Fruit fly (Drosophila melanogaster) whole organism, embryonic: ENCODE data around the gene CG31223.

Experiments
- Bdp1 ChIP-seq: fragments of 200-800 bp; sonication (Bioruptor generic); optimal IDR thresholded peaks from 3 replicates; lab custom pipeline; 2016; ENCODE audit warnings: missing biosample characterization, missing genetic modification characterization
- CG10979 ChIP-seq: fragments of 200-800 bp; sonication (Bioruptor generic); optimal IDR thresholded peaks from 2 replicates; lab custom pipeline; 2018; ENCODE audit warnings: missing biosample characterization, mild to moderate bottlenecking, missing genetic modification characterization, moderate library complexity
- CG12744 ChIP-seq: fragments of 200-800 bp; sonication (Bioruptor generic); optimal IDR thresholded peaks from 2 replicates; lab custom pipeline; 2016; ENCODE audit warnings: missing biosample characterization, missing genetic modification characterization
- CG14667 ChIP-seq: fragments of 200-800 bp; sonication (Bioruptor generic); IDR thresholded peaks from 2 replicates; pipeline ENCODE4 v1.3.6; 2022; ENCODE audit warnings: missing biosample characterization, missing genetic modification characterization
- CG15514 ChIP-seq: fragments of 200-800 bp; sonication (Bioruptor generic); optimal IDR thresholded peaks from 3 replicates; lab custom pipeline; 2017; ENCODE audit warnings: missing biosample characterization, missing genetic modification characterization, mild to moderate bottlenecking, moderate library complexity, missing genetic modification reagents
- CG16813 ChIP-seq: fragments of 200-800 bp; sonication (Bioruptor generic); IDR thresholded peaks from 3 replicates; pipeline ENCODE4 v1.3.6; 2022; ENCODE audit warnings: missing biosample characterization, missing genetic modification characterization; ENCODE audit not compliant: partially characterized antibody
- CG16863 ChIP-seq: fragments of 200-800 bp; sonication (Bioruptor generic); optimal IDR thresholded peaks from 3 replicates; lab custom pipeline; 2016; ENCODE audit warnings: missing biosample characterization, missing genetic modification characterization
- CG17385 ChIP-seq: fragments of 200-800 bp; sonication (Bioruptor generic); optimal IDR thresholded peaks from 3 replicates; lab custom pipeline; 2018; ENCODE audit warnings: missing biosample characterization, mild to moderate bottlenecking, missing genetic modification characterization
- CG17568 ChIP-seq: fragments of 200-800 bp; sonication (Bioruptor generic); optimal IDR thresholded peaks from 2 replicates; lab custom pipeline; 2018; ENCODE audit warnings: missing biosample characterization, mild to moderate bottlenecking, missing genetic modification characterization, moderate library complexity
- CG18262 ChIP-seq: fragments of 200-800 bp; optimal IDR thresholded peaks from 3 replicates; lab custom pipeline; 2019; ENCODE audit warnings: missing biosample characterization, mild to moderate bottlenecking, missing genetic modification characterization, moderate library complexity
- CG18764 ChIP-seq: fragments of 200-800 bp; sonication (Bioruptor generic); optimal IDR thresholded peaks from 3 replicates; lab custom pipeline; 2016; ENCODE audit warnings: missing biosample characterization, missing genetic modification characterization
- CG2116 ChIP-seq: fragments of 200-800 bp; sonication (Bioruptor generic); optimal IDR thresholded peaks from 3 replicates; lab custom pipeline; 2018; ENCODE audit warnings: missing biosample characterization, mild to moderate bottlenecking, missing genetic modification characterization
- CG4820 ChIP-seq: fragments of 200-800 bp; sonication (Bioruptor generic); optimal IDR thresholded peaks from 3 replicates; lab custom pipeline; 2016; ENCODE audit warnings: missing biosample characterization, missing genetic modification characterization
- CG6791 ChIP-seq: fragments of 200-800 bp; sonication (Bioruptor generic); IDR thresholded peaks from 3 replicates; pipeline ENCODE4 v1.3.6; 2022; ENCODE audit warnings: missing biosample characterization, missing genetic modification characterization; ENCODE audit not compliant: partially characterized antibody
- CG7357 ChIP-seq: fragments of 200-800 bp; sonication (Bioruptor generic); IDR thresholded peaks from 3 replicates; pipeline ENCODE4 v1.3.6; 2022; ENCODE audit warnings: missing biosample characterization, missing genetic modification characterization
- CG7372 ChIP-seq: fragments of 200-800 bp; sonication (Bioruptor generic); IDR thresholded peaks from 2 replicates; pipeline ENCODE4 v1.3.6; 2022; ENCODE audit warnings: missing biosample characterization, missing genetic modification characterization
- CG7987 ChIP-seq: fragments of 200-800 bp; sonication (Bioruptor generic); optimal IDR thresholded peaks from 2 replicates; lab custom pipeline; 2018; ENCODE audit warnings: missing biosample characterization, mild to moderate bottlenecking, missing genetic modification characterization, moderate library complexity
- D19A ChIP-seq: fragments of 200-800 bp; optimal IDR thresholded peaks from 3 replicates; lab custom pipeline; 2019; ENCODE audit warnings: missing biosample characterization, mild to moderate bottlenecking, missing genetic modification characterization, moderate library complexity
- D19B ChIP-seq: fragments of 200-800 bp; sonication (Bioruptor generic); optimal IDR thresholded peaks from 2 replicates; lab custom pipeline; 2017; ENCODE audit warnings: missing biosample characterization, mild to moderate bottlenecking, missing genetic modification characterization
- Dad ChIP-seq: fragments of 200-800 bp; sonication (Bioruptor generic); optimal IDR thresholded peaks from 3 replicates; lab custom pipeline; 2016; ENCODE audit warnings: missing biosample characterization, missing genetic modification characterization
- Fer1 ChIP-seq: fragments of 200-800 bp; sonication (Bioruptor generic); optimal IDR thresholded peaks from 2 replicates; lab custom pipeline; 2017; ENCODE audit warnings: missing biosample characterization, mild to moderate bottlenecking, missing genetic modification characterization
- Gsc ChIP-seq: fragments of 200-800 bp; sonication (Bioruptor generic); IDR thresholded peaks from 2 replicates; pipeline ENCODE4 v1.3.6; 2022; ENCODE audit warnings: missing biosample characterization, missing genetic modification characterization
- H2.0 ChIP-seq: fragments of 200-800 bp; sonication (Bioruptor generic); IDR thresholded peaks from 2 replicates; pipeline ENCODE4 v1.3.6; 2022; ENCODE audit warnings: missing biosample characterization, missing genetic modification characterization
- HHEX ChIP-seq: fragments of 200-800 bp; sonication (Bioruptor generic); optimal IDR thresholded peaks from 3 replicates; lab custom pipeline; 2017; ENCODE audit warnings: missing biosample characterization, mild to moderate bottlenecking, missing genetic modification characterization, missing genetic modification reagents
- Hr51 ChIP-seq, 2 experiments: fragments of 200-800 bp; sonication (Bioruptor generic); optimal IDR thresholded peaks; 2 replicates in 1 of 2; 3 replicates in 1 of 2; lab custom pipeline; 2016 to 2018; ENCODE audit warnings: missing biosample characterization in 2 of 2, missing genetic modification characterization in 2 of 2, mild to moderate bottlenecking in 1 of 2, moderate library complexity in 1 of 2
- NFAT ChIP-seq: fragments of 200-800 bp; sonication (Bioruptor generic); IDR thresholded peaks from 2 replicates; pipeline ENCODE4 v1.3.6; 2022; ENCODE audit warnings: missing biosample characterization, missing genetic modification characterization
- Rfx ChIP-seq: fragments of 200-800 bp; sonication (Bioruptor generic); IDR thresholded peaks from 2 replicates; pipeline ENCODE4 v1.3.6; 2022; ENCODE audit warnings: missing biosample characterization, missing genetic modification characterization
- Rx ChIP-seq: fragments of 200-800 bp; sonication (Bioruptor generic); IDR thresholded peaks from 2 replicates; pipeline ENCODE4 v1.3.6; 2022; ENCODE audit warnings: missing biosample characterization, missing genetic modification characterization
- Side ChIP-seq: fragments of 200-800 bp; sonication (Bioruptor generic); optimal IDR thresholded peaks from 2 replicates; lab custom pipeline; 2016; ENCODE audit warnings: missing biosample characterization, missing genetic modification characterization
- Sox102F ChIP-seq: fragments of 200-800 bp; sonication (Bioruptor generic); optimal IDR thresholded peaks from 2 replicates; lab custom pipeline; 2018; ENCODE audit warnings: missing biosample characterization, mild to moderate bottlenecking, missing genetic modification characterization, moderate library complexity
- Sry-δ ChIP-seq: fragments of 200-800 bp; sonication (Bioruptor generic); optimal IDR thresholded peaks from 2 replicates; lab custom pipeline; 2016; ENCODE audit warnings: missing biosample characterization, missing genetic modification characterization
- Xrp1 ChIP-seq: fragments of 200-800 bp; sonication (Bioruptor generic); IDR thresholded peaks from 2 replicates; pipeline ENCODE4 v1.3.6; 2022; ENCODE audit warnings: missing biosample characterization, missing genetic modification characterization
- aop ChIP-seq: fragments of 200-800 bp; sonication (Bioruptor generic); IDR thresholded peaks from 2 replicates; pipeline ENCODE4 v1.3.6; 2022; ENCODE audit warnings: missing biosample characterization, missing genetic modification characterization
- bcd ChIP-seq: fragments of 200-800 bp; sonication (Bioruptor generic); optimal IDR thresholded peaks from 2 replicates; lab custom pipeline; 2017; ENCODE audit warnings: missing biosample characterization, mild to moderate bottlenecking, missing genetic modification characterization
- dm ChIP-seq: fragments of 200-800 bp; sonication (Bioruptor generic); optimal IDR thresholded peaks from 3 replicates; lab custom pipeline; 2016; ENCODE audit warnings: missing biosample characterization, missing genetic modification characterization
- fd3F ChIP-seq: fragments of 200-800 bp; sonication (Bioruptor generic); optimal IDR thresholded peaks from 2 replicates; lab custom pipeline; 2018; ENCODE audit warnings: missing biosample characterization, mild to moderate bottlenecking, missing genetic modification characterization, moderate library complexity
- ftz-f1 ChIP-seq: fragments of 200-800 bp; sonication (Bioruptor generic); optimal IDR thresholded peaks from 2 replicates; lab custom pipeline; 2016; ENCODE audit warnings: missing biosample characterization, missing genetic modification characterization
- kah ChIP-seq: fragments of 200-800 bp; sonication (Bioruptor generic); optimal IDR thresholded peaks from 2 replicates; lab custom pipeline; 2018; ENCODE audit warnings: missing biosample characterization, mild to moderate bottlenecking, missing genetic modification characterization
- kni ChIP-seq: fragments of 200-800 bp; sonication (Bioruptor generic); optimal IDR thresholded peaks from 3 replicates; lab custom pipeline; 2017; ENCODE audit warnings: mild to moderate bottlenecking, missing biosample characterization, missing genetic modification reagents, missing genetic modification characterization
- lab ChIP-seq: fragments of 200-800 bp; sonication (Bioruptor generic); optimal IDR thresholded peaks from 3 replicates; lab custom pipeline; 2017; ENCODE audit warnings: missing biosample characterization, missing genetic modification characterization, mild to moderate bottlenecking, moderate library complexity, missing genetic modification reagents
- lilli ChIP-seq: fragments of 200-800 bp; sonication (Bioruptor generic); optimal IDR thresholded peaks from 3 replicates; lab custom pipeline; 2016; ENCODE audit warnings: missing biosample characterization, missing genetic modification characterization
- lov ChIP-seq, 2 experiments: fragments of 200-800 bp in 1 of 2; fragments of >200 bp in 1 of 2; sonication (Bioruptor generic) in 1 of 2; IDR thresholded peaks in 1 of 2; optimal IDR thresholded peaks in 1 of 2; 2 replicates in 1 of 2; 3 replicates in 1 of 2; pipeline versions ENCODE4 v1.3.6 to Lab custom; 2017 to 2022; ENCODE audit warnings: missing biosample characterization in 1 of 2, missing genetic modification characterization in 1 of 2
- maf-S ChIP-seq: fragments of 200-800 bp; sonication (Bioruptor generic); optimal IDR thresholded peaks from 2 replicates; lab custom pipeline; 2016; ENCODE audit warnings: missing biosample characterization, missing genetic modification characterization
- nerfin-2 ChIP-seq: fragments of 200-800 bp; sonication (Bioruptor generic); IDR thresholded peaks from 2 replicates; pipeline ENCODE4 v1.3.6; 2022; ENCODE audit warnings: missing biosample characterization, missing genetic modification characterization; ENCODE audit not compliant: partially characterized antibody
- sna ChIP-seq: fragments of 200-800 bp; sonication (Bioruptor generic); IDR thresholded peaks from 2 replicates; pipeline ENCODE4 v1.3.6; 2022; ENCODE audit warnings: missing biosample characterization, missing genetic modification characterization; ENCODE audit not compliant: partially characterized antibody
- sob ChIP-seq: fragments of 200-800 bp; sonication (Bioruptor generic); IDR thresholded peaks from 2 replicates; pipeline ENCODE4 v1.3.6; 2022; ENCODE audit warnings: missing biosample characterization, missing genetic modification characterization
- sqz ChIP-seq: fragments of 200-800 bp; sonication (Bioruptor generic); optimal IDR thresholded peaks from 3 replicates; lab custom pipeline; 2018; ENCODE audit warnings: missing biosample characterization, mild to moderate bottlenecking, missing genetic modification characterization
- vvl ChIP-seq: fragments of 200-800 bp; sonication (Bioruptor generic); IDR thresholded peaks from 2 replicates; pipeline ENCODE4 v1.3.6; 2022; ENCODE audit warnings: missing biosample characterization, missing genetic modification characterization

Gene CG31223

dm6 chr3R:20829416-20830131 lies 1.4 kb upstream of the CG31223 start (continued):
- TF ChIP-seq kni (peak; percentile 82), Rx (GFP tag; lab: Robert Waterston, UW) (no peak), Sry-δ (GFP tag; lab: Kevin White, UChicago) (no peak), fd3F (no peak), sqz (GFP tag; lab: Kevin White, UChicago) (no peak), CG17568 (GFP tag; lab: Kevin White, UChicago) (no peak), CG4820 (GFP tag; lab: Kevin White, UChicago) (no peak), lilli (GFP tag; lab: Kevin White, UChicago) (no peak), Fer1 (peak; percentile 10), lab (GFP tag; lab: Kevin White, UChicago) (peak; percentile 43), H2.0 (GFP tag; lab: Robert Waterston, UW) (no peak), lov (optimal IDR thresholded peaks at IDR 0.05; lab: Kevin White, UChicago) (no peak), lov (GFP tag; IDR thresholded peaks at IDR 0.05; lab: Robert Waterston, UW) (0 out of 3 replicates have a peak, but pooled peaks have one; percentile 59), kah (GFP tag; lab: Kevin White, UChicago) (no peak), Sox102F (GFP tag; lab: Kevin White, UChicago) (peak; percentile 8), Side (GFP tag; lab: Kevin White, UChicago) (no peak), sob (peak; percentile 59; the same call in 1 of the 2 replicates), NFAT (peak; percentile 68), D19A (peak; percentile 31), dm (peak; percentile 92), vvl (GFP tag; lab: Robert Waterston, UW) (0 out of 2 replicates have a peak, but pooled peaks have one; percentile 28), nerfin-2 (GFP tag; lab: Robert Waterston, UW) (no peak), CG7372 (GFP tag; lab: Robert Waterston, UW) (no peak), D19B (GFP tag; lab: Kevin White, UChicago) (peak; percentile 13), CG7987 (GFP tag; lab: Kevin White, UChicago) (peak; percentile 48), Xrp1 (no peak), aop (GFP tag; lab: Robert Waterston, UW) (0 out of 2 replicates have a peak, but pooled peaks have one; percentile 8), maf-S (GFP tag; lab: Kevin White, UChicago) (no peak), Bdp1 (GFP tag; lab: Kevin White, UChicago) (no peak), ftz-f1 (GFP tag; lab: Kevin White, UChicago) (peak; percentile 80), HHEX (GFP tag; lab: Kevin White, UChicago) (no peak), CG17385 (GFP tag; lab: Kevin White, UChicago) (no peak), CG6791 (GFP tag; lab: Robert Waterston, UW) (peak; percentile 5; the same call in 1 of the 3 replicates), CG14667 (GFP tag; lab: Robert Waterston, UW) (no peak), Dad (no peak), Hr51 (GFP tag; optimal IDR thresholded peaks at IDR 0.05; lab: Kevin White, UChicago) (peak in 1 of 2 experiments; percentile 30), CG7357 (no peak), Rfx (GFP tag; lab: Robert Waterston, UW) (peak; percentile 78), bcd (GFP tag; lab: Kevin White, UChicago) (peak; percentile 25), CG16813 (GFP tag; lab: Robert Waterston, UW) (no peak; the same call in 2 of the 3 replicates), CG18262 (tag; lab: Kevin White, UChicago) (peak; percentile 57), Gsc (GFP tag; lab: Robert Waterston, UW) (no peak), CG2116 (GFP tag; lab: Kevin White, UChicago) (no peak), CG18764 (GFP tag; lab: Kevin White, UChicago) (no peak), CG16863 (GFP tag; lab: Kevin White, UChicago) (no peak), sna (GFP tag; lab: Robert Waterston, UW) (no peak), CG12744 (GFP tag; lab: Kevin White, UChicago) (no peak), CG15514 (GFP tag; lab: Kevin White, UChicago) (peak; percentile 52), CG10979 (tag; lab: Kevin White, UChicago) (no peak)
